Fruit fly (Drosophila melanogaster) whole organism, adult: ENCODE results near the gene CG42637.
A peak's percentile ranks its signal among the peaks of the same experiment; 100 is the strongest.
"Not testable (repeated sequence)": the region's sequence is repeated elsewhere in the genome, so short reads cannot be mapped to it uniquely, and the experiment has no call there.

Experiments
- CG11617 ChIP-seq: fragments of 200-800 bp; sonication (Bioruptor generic); optimal IDR thresholded peaks from 2 replicates; lab custom pipeline; 2017; ENCODE audit warnings: mild to moderate bottlenecking, missing biosample characterization, missing genetic modification reagents, missing genetic modification characterization
- CG12768 ChIP-seq: fragments of 200-800 bp; sonication (Bioruptor generic); optimal IDR thresholded peaks from 2 replicates; lab custom pipeline; 2017; ENCODE audit warnings: missing biosample characterization, missing genetic modification characterization, mild to moderate bottlenecking, moderate library complexity, missing genetic modification reagents
- CG14711 ChIP-seq: fragments of 200-800 bp; sonication (Bioruptor generic); optimal IDR thresholded peaks from 2 replicates; lab custom pipeline; 2018; ENCODE audit warnings: missing biosample characterization, mild to moderate bottlenecking, missing genetic modification characterization, moderate library complexity
- CG1620 ChIP-seq: fragments of 200-800 bp; sonication (Bioruptor generic); optimal IDR thresholded peaks from 2 replicates; lab custom pipeline; 2016; ENCODE audit warnings: missing biosample characterization, missing genetic modification characterization
- CG33017 ChIP-seq: fragments of 200-800 bp; sonication (Bioruptor generic); optimal IDR thresholded peaks from 2 replicates; lab custom pipeline; 2018; ENCODE audit warnings: missing biosample characterization, mild to moderate bottlenecking, missing genetic modification characterization, moderate library complexity
- CG5204 ChIP-seq: fragments of 200-800 bp; sonication (Bioruptor generic); optimal IDR thresholded peaks from 2 replicates; lab custom pipeline; 2016; ENCODE audit warnings: missing biosample characterization, missing genetic modification characterization
- CG7045 ChIP-seq: fragments of 200-800 bp; sonication (Bioruptor generic); optimal IDR thresholded peaks from 2 replicates; lab custom pipeline; 2017; ENCODE audit warnings: missing biosample characterization, mild to moderate bottlenecking, missing genetic modification characterization
- CG7101 ChIP-seq: fragments of 200-800 bp; sonication (Bioruptor generic); optimal IDR thresholded peaks from 2 replicates; lab custom pipeline; 2018; ENCODE audit warnings: missing biosample characterization, mild to moderate bottlenecking, missing genetic modification characterization, moderate library complexity
- Clk ChIP-seq: fragments of 200-800 bp; sonication (Bioruptor generic); optimal IDR thresholded peaks from 2 replicates; lab custom pipeline; 2017; ENCODE audit warnings: missing biosample characterization, missing genetic modification characterization
- Crg-1 ChIP-seq: fragments of 200-800 bp; sonication (Bioruptor generic); optimal IDR thresholded peaks from 2 replicates; lab custom pipeline; 2016; ENCODE audit warnings: missing biosample characterization, missing genetic modification characterization
- Hr96 ChIP-seq: fragments of 200-800 bp; sonication (Bioruptor generic); optimal IDR thresholded peaks from 2 replicates; lab custom pipeline; 2016; ENCODE audit warnings: missing biosample characterization, missing genetic modification characterization
- Mnt ChIP-seq: fragments of 200-800 bp; sonication (Bioruptor generic); optimal IDR thresholded peaks from 2 replicates; lab custom pipeline; 2016; ENCODE audit warnings: missing biosample characterization, mild to moderate bottlenecking, missing genetic modification characterization
- bab1 ChIP-seq: fragments of 200-800 bp; sonication (Bioruptor generic); optimal IDR thresholded peaks from 3 replicates; lab custom pipeline; 2019; ENCODE audit warnings: missing biosample characterization, mild to moderate bottlenecking, missing genetic modification characterization, moderate library complexity
- cic ChIP-seq: fragments of 200-800 bp; sonication (Bioruptor generic); optimal IDR thresholded peaks from 2 replicates; lab custom pipeline; 2017; ENCODE audit warnings: missing biosample characterization, mild to moderate bottlenecking, missing genetic modification characterization, moderate library complexity
- cnc ChIP-seq, 2 experiments: fragments of >200 bp; optimal IDR thresholded peaks; 2 replicates each; lab custom pipeline; 2017
- kay ChIP-seq: fragments of 200-800 bp; sonication (Bioruptor generic); peaks from one replicate; lab custom pipeline; 2016; ENCODE audit warnings: missing biosample characterization, missing genetic modification characterization, borderline replicate concordance
- ovo ChIP-seq: fragments of 200-800 bp; sonication (Bioruptor generic); optimal IDR thresholded peaks from 2 replicates; lab custom pipeline; 2016; ENCODE audit warnings: missing biosample characterization, missing genetic modification characterization
- pad ChIP-seq: fragments of 200-800 bp; sonication (Bioruptor generic); optimal IDR thresholded peaks from 3 replicates; lab custom pipeline; 2017; ENCODE audit warnings: missing biosample characterization, missing genetic modification characterization, mild to moderate bottlenecking, moderate library complexity, missing genetic modification reagents
- tj ChIP-seq: fragments of 200-800 bp; sonication (Bioruptor generic); optimal IDR thresholded peaks from 3 replicates; lab custom pipeline; 2017; ENCODE audit warnings: missing biosample characterization, mild to moderate bottlenecking, missing genetic modification characterization, moderate library complexity
- toe ChIP-seq: fragments of 200-800 bp; sonication (Bioruptor generic); optimal IDR thresholded peaks from 2 replicates; lab custom pipeline; 2016; ENCODE audit warnings: missing biosample characterization, missing genetic modification characterization

The CG42637 gene

dm6 chr3L:19760109-19760508 is 33.3 kb downstream of the CG42637 start, which contains the start of gene Vtld:
Vtld (plus strand) TSS chr3L:19760409.
- not testable (repeated sequence) for TF ChIP-seq kay (GFP tag; lab: Kevin White, UChicago); ovo; CG7101 (tag; lab: Kevin White, UChicago)

- TF ChIP-seq cic (GFP tag; lab: Kevin White, UChicago); CG33017 (tag; lab: Kevin White, UChicago); pad (GFP tag; lab: Kevin White, UChicago): not testable (repeated sequence)
Measured at dm6 chr3L:19749644-19750043, 43.7 kb downstream of the CG42637 start, which contains the start of gene CG42638. CG42638 (minus strand) TSS chr3L:19749744.

DNA sequence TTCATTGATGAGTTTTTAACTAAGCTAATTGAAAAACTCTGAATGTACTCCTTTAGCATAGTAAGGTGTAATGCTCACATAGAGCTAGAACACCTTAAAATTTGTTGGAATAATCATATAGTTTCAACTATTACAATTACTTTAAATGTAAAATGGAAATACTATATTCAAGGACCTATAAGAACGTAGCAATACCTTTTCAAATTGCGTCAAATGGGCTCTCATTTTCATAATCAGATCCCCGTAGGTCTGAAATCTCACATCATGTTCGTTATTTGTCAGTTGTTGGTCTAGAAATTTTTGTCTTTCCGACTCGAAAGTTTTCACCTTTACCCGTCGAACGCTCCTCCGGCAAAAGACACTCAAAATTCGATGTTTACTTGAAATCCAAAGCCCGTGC is 64.7 kb downstream of the CG42637 start, which contains the start of gene CG42529:
Gene CG42529, plus strand, starts transcription at position 301 of the 400 bp plus-strand sequence.
- not testable (repeated sequence) for TF ChIP-seq CG14711; cic (GFP tag; lab: Kevin White, UChicago); CG7101 (tag; lab: Kevin White, UChicago)

DNA sequence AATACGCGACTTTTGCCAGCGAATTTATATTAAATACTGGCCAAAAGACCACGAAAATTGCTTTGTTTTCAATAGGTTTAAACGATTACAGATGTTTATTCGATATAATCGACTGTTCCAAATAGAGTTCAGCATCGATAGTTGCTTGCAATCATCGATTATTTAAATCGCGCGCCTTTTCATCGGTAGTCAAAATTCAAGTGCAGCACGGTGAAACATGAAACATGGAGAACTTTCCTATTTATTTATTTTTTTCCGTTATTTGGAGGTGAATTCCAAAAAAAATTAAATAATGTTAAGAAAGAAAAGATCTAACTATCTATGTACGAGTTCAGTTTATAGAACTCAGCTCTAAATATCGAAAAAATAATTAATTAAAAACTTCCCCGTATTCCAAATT is 75.1 kb downstream of the CG42637 start, which contains the start of gene Trpml:
Gene Trpml, minus strand, starts transcription at position 101 of the 400 bp plus-strand sequence.
- not testable (repeated sequence) for TF ChIP-seq toe (GFP tag; lab: Kevin White, UChicago); Hr96 (GFP tag; lab: Kevin White, UChicago); CG12768

DNA sequence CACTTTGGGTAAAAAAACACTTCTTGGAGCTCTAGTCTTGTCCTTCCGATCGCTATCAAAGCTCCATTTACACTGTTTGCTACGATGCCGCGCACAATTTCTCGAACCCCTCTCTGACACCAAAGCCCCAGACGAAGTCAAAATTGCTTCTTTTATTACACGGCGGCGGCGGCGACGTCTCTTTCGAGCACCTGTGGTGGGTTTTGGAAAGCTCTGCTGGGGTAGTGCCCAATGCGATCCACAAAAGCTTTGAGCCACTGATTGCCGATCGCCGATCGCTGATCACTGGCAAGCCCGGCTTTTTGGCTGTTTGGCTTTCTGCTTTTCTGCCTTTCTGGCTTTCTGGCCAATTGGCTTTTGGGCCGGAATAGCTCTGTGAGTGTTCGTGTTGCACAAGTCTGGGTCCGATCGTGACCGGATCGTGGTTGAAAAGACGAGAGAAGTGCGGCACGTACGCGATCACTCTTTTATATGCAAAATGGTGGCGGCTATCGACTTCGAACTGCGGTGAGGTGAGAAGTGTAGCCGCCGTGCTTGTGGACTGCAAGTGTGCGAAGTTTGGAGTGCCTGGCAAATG is 85.7 kb downstream of the CG42637 start, which contains the start of gene serp:
Gene serp, minus strand, starts transcription at position 446 of the 577 bp plus-strand sequence.
- TF ChIP-seq pad (GFP tag; lab: Kevin White, UChicago) (peak; percentile 56), CG11617 (GFP tag; lab: Kevin White, UChicago) (no peak)

DNA sequence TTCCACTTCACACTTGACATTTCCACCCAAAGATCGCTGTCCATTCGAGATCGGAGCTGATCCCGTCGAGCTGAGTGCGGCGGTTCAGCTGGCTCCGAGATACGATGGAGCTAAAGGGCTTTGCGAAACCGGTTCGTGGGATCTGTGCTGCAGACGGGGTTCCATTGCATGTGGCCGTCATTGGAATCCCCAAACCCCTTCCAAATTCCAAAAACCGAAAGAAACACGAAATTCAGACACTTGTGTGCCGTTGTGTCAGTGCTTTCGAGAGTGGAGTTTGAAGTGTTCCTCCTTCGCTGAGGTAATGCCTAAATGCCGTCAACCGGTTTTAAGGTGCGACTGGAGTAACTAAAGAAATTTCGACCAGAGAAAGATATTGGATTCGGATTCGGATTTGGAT is 88.5 kb downstream of the CG42637 start:
- TF ChIP-seq CG7101 (tag; lab: Kevin White, UChicago) (no peak), Hr96 (GFP tag; lab: Kevin White, UChicago) (no peak), cic (GFP tag; lab: Kevin White, UChicago) (no peak), CG7045 (GFP tag; lab: Kevin White, UChicago) (no peak), CG12768 (no peak), Mnt (no peak), CG33017 (tag; lab: Kevin White, UChicago) (no peak), cnc (optimal IDR thresholded peaks at IDR 0.05; lab: Kevin White, UChicago) (no peak), CG14711 (no peak), ovo (no peak), Crg-1 (GFP tag; lab: Kevin White, UChicago) (no peak), Clk (GFP tag; lab: Kevin White, UChicago) (no peak), bab1 (GFP tag; lab: Kevin White, UChicago) (no peak)

DNA sequence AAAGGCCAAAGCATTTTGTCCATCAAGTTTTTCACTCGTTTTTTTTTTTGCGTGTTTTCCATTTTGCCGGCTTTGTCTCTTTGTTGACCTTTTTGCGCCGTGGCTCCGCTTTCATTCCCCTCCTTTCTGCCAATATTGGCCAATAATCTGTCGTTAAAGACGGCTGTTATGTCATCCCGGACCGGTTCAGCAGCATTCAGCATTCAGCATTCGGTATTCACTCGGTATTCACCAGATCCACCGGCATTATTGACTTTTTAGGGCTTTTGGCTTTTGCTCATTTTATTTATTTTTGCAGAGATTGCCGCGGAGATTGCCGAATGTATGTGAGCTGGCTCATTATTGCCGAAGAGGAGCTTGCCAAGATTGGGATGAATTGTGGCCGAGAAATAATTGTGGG is 90.0 kb downstream of the CG42637 start:
- TF ChIP-seq Mnt = no peak
- TF ChIP-seq kay (GFP tag; lab: Kevin White, UChicago) = no peak
- TF ChIP-seq CG12768 = no peak
- TF ChIP-seq ovo = no peak
- TF ChIP-seq toe (GFP tag; lab: Kevin White, UChicago) = no peak
- no peak for TF ChIP-seq CG1620
- no peak for TF ChIP-seq cic (GFP tag; lab: Kevin White, UChicago)
- TF ChIP-seq pad (GFP tag; lab: Kevin White, UChicago) = no peak
- TF ChIP-seq CG11617 (GFP tag; lab: Kevin White, UChicago) = no peak
- TF ChIP-seq cnc (optimal IDR thresholded peaks at IDR 0.05; lab: Kevin White, UChicago) = no peak
- TF ChIP-seq CG5204 (GFP tag; lab: Kevin White, UChicago) = no peak
- TF ChIP-seq Clk (GFP tag; lab: Kevin White, UChicago) = no peak

DNA sequence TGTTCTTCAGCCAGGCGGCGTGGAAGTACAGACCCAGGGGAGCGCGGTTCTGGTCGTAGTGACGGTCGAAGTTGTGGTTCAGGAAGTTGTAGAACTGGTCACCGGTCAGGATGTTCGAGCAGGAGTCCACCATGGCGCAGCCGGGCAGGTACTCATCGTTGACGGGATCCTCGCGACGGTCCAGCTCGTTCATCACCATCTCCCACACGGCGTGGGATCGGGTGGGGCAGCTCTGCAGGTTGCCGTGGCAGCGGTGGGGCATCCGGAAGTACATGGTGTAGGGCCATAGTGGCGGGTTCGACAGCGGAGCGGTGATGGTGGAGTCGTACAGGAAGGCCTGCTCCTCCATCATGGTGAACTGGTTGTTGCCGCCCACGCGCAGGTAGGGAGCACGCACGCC is 91.7 kb downstream of the CG42637 start:
- no peak for TF ChIP-seq cnc (optimal IDR thresholded peaks at IDR 0.05; lab: Kevin White, UChicago)
- no peak for TF ChIP-seq bab1 (GFP tag; lab: Kevin White, UChicago)
- TF ChIP-seq toe (GFP tag; lab: Kevin White, UChicago) = no peak
- TF ChIP-seq CG1620 = no peak
- no peak for TF ChIP-seq cic (GFP tag; lab: Kevin White, UChicago)
- TF ChIP-seq CG11617 (GFP tag; lab: Kevin White, UChicago) = no peak
- no peak for TF ChIP-seq CG14711
- TF ChIP-seq CG5204 (GFP tag; lab: Kevin White, UChicago) = no peak
- TF ChIP-seq ovo = no peak
- no peak for TF ChIP-seq CG12768
- no peak for TF ChIP-seq CG7101 (tag; lab: Kevin White, UChicago)
- TF ChIP-seq CG7045 (GFP tag; lab: Kevin White, UChicago) = no peak
- no peak for TF ChIP-seq CG33017 (tag; lab: Kevin White, UChicago)
- no peak for TF ChIP-seq Hr96 (GFP tag; lab: Kevin White, UChicago)
- no peak for TF ChIP-seq kay (GFP tag; lab: Kevin White, UChicago)
- TF ChIP-seq Crg-1 (GFP tag; lab: Kevin White, UChicago) = no peak
- TF ChIP-seq pad (GFP tag; lab: Kevin White, UChicago) = no peak
- no peak for TF ChIP-seq tj
- no peak for TF ChIP-seq Clk (GFP tag; lab: Kevin White, UChicago)
- TF ChIP-seq Mnt = no peak
